Worm (Caenorhabditis elegans) whole organism, L2 larva: ENCODE measurements around the gene lgc-17.

ENCODE experiments used
- C34F6.9 ChIP-seq: fragments of 150-350 bp; optimal IDR thresholded peaks from 2 replicates; lab custom pipeline; 2014; ENCODE audit warnings: missing biosample characterization, missing genetic modification characterization
- F13H6.1 ChIP-seq: sonication (generic microtip); optimal IDR thresholded peaks from 2 replicates; lab custom pipeline; 2016; ENCODE audit warnings: missing genetic modification characterization, missing compliant biosample characterization
- R02D3.7 ChIP-seq: fragments of 150-350 bp; optimal IDR thresholded peaks from 2 replicates; lab custom pipeline; 2014; ENCODE audit warnings: missing biosample characterization, missing genetic modification characterization
- Y55F3AM.14 ChIP-seq: fragments of 200-800 bp; sonication (Bioruptor generic); optimal IDR thresholded peaks from 2 replicates; lab custom pipeline; 2018; ENCODE audit warnings: mild to moderate bottlenecking, missing genetic modification characterization, missing compliant biosample characterization
- ZK546.5 ChIP-seq: sonication (generic microtip); optimal IDR thresholded peaks from 2 replicates; lab custom pipeline; 2017; ENCODE audit warnings: missing biosample characterization, missing genetic modification characterization
- blmp-1 ChIP-seq: sonication (generic microtip); optimal IDR thresholded peaks from 2 replicates; lab custom pipeline; 2017; ENCODE audit warnings: missing genetic modification characterization, mild to moderate bottlenecking, missing compliant biosample characterization, antibody characterized with exemption, moderate library complexity; ENCODE audit not compliant: insufficient read depth
- ceh-16 ChIP-seq: fragments of 150-350 bp; optimal IDR thresholded peaks from 2 replicates; lab custom pipeline; 2014; ENCODE audit warnings: missing biosample characterization, missing genetic modification characterization
- ceh-82 ChIP-seq: fragments of 150-350 bp; optimal IDR thresholded peaks from 2 replicates; lab custom pipeline; 2014; ENCODE audit warnings: missing biosample characterization, missing genetic modification characterization
- crh-2 ChIP-seq: sonication (generic microtip); optimal IDR thresholded peaks from 2 replicates; lab custom pipeline; 2017; ENCODE audit warnings: missing biosample characterization, missing genetic modification characterization
- dmd-4 ChIP-seq: sonication (generic microtip); optimal IDR thresholded peaks from 2 replicates; lab custom pipeline; 2017; ENCODE audit warnings: missing biosample characterization, missing genetic modification characterization
- egl-27 ChIP-seq: sonication (generic microtip); optimal IDR thresholded peaks from 3 replicates; lab custom pipeline; 2017; ENCODE audit warnings: missing biosample characterization, missing genetic modification reagents, missing genetic modification characterization
- elt-1 ChIP-seq: fragments of 150-350 bp; optimal IDR thresholded peaks from 2 replicates; lab custom pipeline; 2014; ENCODE audit warnings: missing biosample characterization, missing genetic modification characterization
- elt-3 ChIP-seq: sonication (generic microtip); optimal IDR thresholded peaks from 2 replicates; lab custom pipeline; 2017; ENCODE audit warnings: missing biosample characterization, missing genetic modification characterization
- fos-1 ChIP-seq: fragments of 150-350 bp; optimal IDR thresholded peaks from 2 replicates; lab custom pipeline; 2014; ENCODE audit warnings: missing biosample characterization, missing genetic modification characterization
- gmeb-1 ChIP-seq: fragments of 150-350 bp; optimal IDR thresholded peaks from 2 replicates; lab custom pipeline; 2014; ENCODE audit warnings: missing biosample characterization, missing genetic modification characterization
- lin-11 ChIP-seq: fragments of 150-350 bp; sonication (generic microtip); optimal IDR thresholded peaks from 2 replicates; lab custom pipeline; 2014; ENCODE audit warnings: missing biosample characterization, missing genetic modification characterization, inconsistent platforms, mixed read lengths
- lin-13 ChIP-seq: fragments of 150-350 bp; optimal IDR thresholded peaks from 2 replicates; lab custom pipeline; 2014; ENCODE audit warnings: missing biosample characterization, missing genetic modification reagents, missing genetic modification characterization
- lin-39 ChIP-seq: fragments of 150-350 bp; optimal IDR thresholded peaks from 2 replicates; lab custom pipeline; 2014; ENCODE audit warnings: missing biosample characterization, missing genetic modification reagents, missing genetic modification characterization
- lsy-2 ChIP-seq, 2 experiments: fragments of 150-350 bp in 1 of 2; sonication (generic microtip) in 1 of 2; optimal IDR thresholded peaks; 2 replicates each; lab custom pipeline; 2014 to 2017; ENCODE audit warnings: missing biosample characterization in 2 of 2, missing genetic modification characterization in 2 of 2
- mab-5 ChIP-seq: fragments of 150-350 bp; optimal IDR thresholded peaks from 2 replicates; lab custom pipeline; 2014; ENCODE audit warnings: missing biosample characterization, missing genetic modification characterization
- mdl-1 ChIP-seq, 2 experiments: fragments of 150-350 bp in 1 of 2; sonication (generic microtip) in 1 of 2; optimal IDR thresholded peaks; 2 replicates each; lab custom pipeline; 2017; ENCODE audit warnings: missing biosample characterization in 2 of 2, missing genetic modification characterization in 2 of 2
- nhr-10 ChIP-seq: sonication (generic microtip); optimal IDR thresholded peaks from 2 replicates; lab custom pipeline; 2017; ENCODE audit warnings: missing biosample characterization, missing genetic modification characterization
- nhr-11 ChIP-seq: fragments of 150-350 bp; optimal IDR thresholded peaks from 2 replicates; lab custom pipeline; 2014; ENCODE audit warnings: missing biosample characterization, missing genetic modification characterization
- nhr-12 ChIP-seq: fragments of 150-350 bp; optimal IDR thresholded peaks from 2 replicates; lab custom pipeline; 2014; ENCODE audit warnings: missing biosample characterization, missing genetic modification characterization
- nhr-129 ChIP-seq: fragments of 150-350 bp; optimal IDR thresholded peaks from 2 replicates; lab custom pipeline; 2014; ENCODE audit warnings: missing biosample characterization, missing genetic modification characterization
- nhr-21 ChIP-seq: fragments of 150-350 bp; optimal IDR thresholded peaks from 2 replicates; lab custom pipeline; 2014; ENCODE audit warnings: missing biosample characterization, missing genetic modification characterization
- nhr-23 ChIP-seq: fragments of 150-350 bp; optimal IDR thresholded peaks from 2 replicates; lab custom pipeline; 2014; ENCODE audit warnings: missing biosample characterization, missing genetic modification reagents, missing genetic modification characterization
- nhr-237 ChIP-seq: fragments of 150-350 bp; optimal IDR thresholded peaks from 2 replicates; lab custom pipeline; 2014; ENCODE audit warnings: missing biosample characterization, missing genetic modification characterization
- nhr-25 ChIP-seq: fragments of 150-350 bp; sonication (generic microtip); optimal IDR thresholded peaks from 3 replicates; lab custom pipeline; 2014; ENCODE audit warnings: missing biosample characterization, missing genetic modification characterization
- nhr-77 ChIP-seq: fragments of 150-350 bp; optimal IDR thresholded peaks from 2 replicates; lab custom pipeline; 2014; ENCODE audit warnings: missing biosample characterization, missing genetic modification characterization
- peb-1 ChIP-seq: fragments of 150-350 bp; optimal IDR thresholded peaks from 2 replicates; lab custom pipeline; 2014; ENCODE audit warnings: missing biosample characterization, missing genetic modification characterization
- sem-4 ChIP-seq: fragments of 150-350 bp; optimal IDR thresholded peaks from 2 replicates; lab custom pipeline; 2014; ENCODE audit warnings: missing biosample characterization, missing genetic modification reagents, missing genetic modification characterization
- skn-1 ChIP-seq: sonication (generic microtip); optimal IDR thresholded peaks from 2 replicates; lab custom pipeline; 2017; ENCODE audit warnings: missing biosample characterization, missing genetic modification characterization
- sma-3 ChIP-seq: sonication (generic microtip); optimal IDR thresholded peaks from 2 replicates; lab custom pipeline; 2016; ENCODE audit warnings: missing genetic modification reagents, missing genetic modification characterization, missing compliant biosample characterization
- sma-9 ChIP-seq, 2 experiments: fragments of 150-350 bp in 1 of 2; sonication (generic microtip) in 1 of 2; optimal IDR thresholded peaks; 2 replicates each; lab custom pipeline; 2014 to 2016; ENCODE audit warnings: missing genetic modification characterization in 2 of 2, mild to moderate bottlenecking in 1 of 2, missing biosample characterization in 1 of 2, missing compliant biosample characterization in 1 of 2, missing genetic modification reagents in 1 of 2, moderate library complexity in 1 of 2
- snpc-4 ChIP-seq: fragments of 150-350 bp; optimal IDR thresholded peaks from 2 replicates; lab custom pipeline; 2014; ENCODE audit warnings: missing biosample characterization, missing genetic modification characterization
- unc-39 ChIP-seq: fragments of 150-350 bp; optimal IDR thresholded peaks from 2 replicates; lab custom pipeline; 2014; ENCODE audit warnings: missing biosample characterization, missing genetic modification characterization
- unc-55 ChIP-seq: fragments of 150-350 bp; sonication (generic microtip); optimal IDR thresholded peaks from 3 replicates; lab custom pipeline; 2014; ENCODE audit warnings: missing biosample characterization, missing genetic modification reagents, missing genetic modification characterization
- zag-1 ChIP-seq: fragments of 150-350 bp; optimal IDR thresholded peaks from 2 replicates; lab custom pipeline; 2014; ENCODE audit warnings: missing biosample characterization, missing genetic modification characterization
- ztf-1 ChIP-seq: fragments of 200-800 bp; sonication (Bioruptor generic); conservative IDR thresholded peaks from 2 replicates; pipeline ENCODE4 v1.3.6; 2022; ENCODE audit warnings: missing genetic modification characterization, missing compliant biosample characterization
- ztf-11 ChIP-seq: sonication (generic microtip); optimal IDR thresholded peaks from 2 replicates; lab custom pipeline; 2017; ENCODE audit warnings: missing biosample characterization, missing genetic modification characterization
- ztf-4 ChIP-seq: fragments of 150-350 bp; optimal IDR thresholded peaks from 2 replicates; lab custom pipeline; 2014; ENCODE audit warnings: missing biosample characterization, missing genetic modification characterization

Gene lgc-17

DNA sequence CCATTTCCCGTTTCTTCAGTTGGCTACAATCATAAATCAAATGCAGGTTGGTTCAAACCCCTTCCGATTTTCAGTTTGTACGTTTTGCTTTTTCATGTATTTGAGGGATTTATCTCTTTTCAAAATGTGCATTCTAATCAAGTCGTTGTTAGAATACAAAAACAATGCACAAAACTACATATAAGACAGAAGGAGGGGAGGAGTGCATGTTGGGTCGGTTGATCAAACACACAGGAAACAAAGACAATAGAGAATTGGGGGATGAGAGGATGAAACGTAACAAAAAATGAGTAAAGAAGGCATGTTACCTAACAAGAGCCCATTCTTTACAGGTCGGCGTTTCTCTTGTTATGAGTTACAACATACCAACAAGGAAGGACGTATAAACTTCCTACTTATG is 23.4 kb upstream of the lgc-17 start:
- no peak for TF ChIP-seq nhr-77 (tag; lab: Kevin White, UChicago)
- no peak for TF ChIP-seq elt-1 (tag; lab: Kevin White, UChicago)
- TF ChIP-seq crh-2, result no peak
- no peak for TF ChIP-seq unc-39 (tag; lab: Kevin White, UChicago)
- no peak for TF ChIP-seq sma-3 (GFP tag; lab: Kevin White, UChicago)
- TF ChIP-seq nhr-12 (tag; lab: Kevin White, UChicago), result no peak

DNA sequence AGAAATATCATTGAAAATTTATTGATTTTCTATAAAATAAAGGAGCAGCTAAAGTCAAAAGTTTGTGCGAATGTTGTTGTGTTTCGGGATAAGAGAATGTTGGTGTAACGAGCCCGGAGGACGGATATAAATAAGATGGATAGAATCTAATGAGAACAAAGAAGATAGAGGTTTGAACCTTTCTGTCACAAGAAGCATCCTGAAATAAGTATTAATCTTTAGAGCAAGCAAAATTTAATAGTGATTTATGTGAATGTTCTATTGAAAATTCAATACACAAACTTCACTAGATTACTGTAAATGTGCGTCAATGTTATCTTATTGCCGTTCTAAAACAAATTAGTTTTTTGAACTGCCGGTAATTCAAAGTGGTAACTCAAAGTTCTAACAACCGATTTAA is 17.7 kb upstream of the lgc-17 start, which contains the start of gene W03G11.3:
Gene W03G11.3 (minus strand): TSS at position 101 of the 400 bp plus-strand sequence.
- TF ChIP-seq ztf-1 (GFP tag; lab: Robert Waterston, UW), result no peak
- TF ChIP-seq elt-1 (tag; lab: Kevin White, UChicago), result no peak
- TF ChIP-seq nhr-129 (tag; lab: Kevin White, UChicago), result no peak
- TF ChIP-seq lin-13 (GFP tag; lab: Kevin White, UChicago), result no peak
- TF ChIP-seq unc-55 (GFP tag; lab: Kevin White, UChicago), result no peak
- no peak for TF ChIP-seq nhr-237 (tag; lab: Kevin White, UChicago)
- no peak for TF ChIP-seq sma-3 (GFP tag; lab: Kevin White, UChicago)
- no peak for TF ChIP-seq F13H6.1 (tag; lab: Kevin White, UChicago)
- TF ChIP-seq fos-1 (tag; lab: Kevin White, UChicago), result no peak
- no peak for TF ChIP-seq elt-3 (tag; lab: Kevin White, UChicago)
- no peak for TF ChIP-seq dmd-4 (tag; lab: Kevin White, UChicago)
- no peak for TF ChIP-seq nhr-21 (tag; lab: Kevin White, UChicago)
- no peak for TF ChIP-seq ZK546.5 (tag; lab: Kevin White, UChicago)
- no peak for TF ChIP-seq R02D3.7
- TF ChIP-seq nhr-10 (tag; lab: Kevin White, UChicago), result no peak
- TF ChIP-seq peb-1 (tag; lab: Kevin White, UChicago), result no peak
- TF ChIP-seq egl-27, result no peak

DNA sequence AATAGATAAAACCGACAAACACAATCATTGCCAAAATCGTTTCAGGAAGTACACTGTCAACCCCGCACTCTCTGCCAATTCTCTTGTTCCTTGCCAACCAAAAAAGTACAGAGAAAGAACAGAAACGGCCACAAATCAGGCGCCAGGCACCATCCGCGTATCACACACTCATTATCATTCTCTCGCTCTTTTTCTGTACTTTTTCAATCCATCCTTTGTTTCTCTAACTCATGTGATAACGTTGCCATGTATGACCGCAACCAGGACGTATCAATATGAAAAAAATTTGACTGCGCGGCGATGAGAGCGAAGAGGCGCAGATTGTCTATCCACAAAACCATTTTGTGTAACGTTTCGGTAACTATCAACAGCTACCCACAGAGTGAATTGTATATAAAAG is 16.8 kb upstream of the lgc-17 start, which contains the start of gene col-181:
Gene col-181 (plus strand): TSS at position 301 of the 400 bp plus-strand sequence.
- TF ChIP-seq ceh-82 (tag; lab: Kevin White, UChicago), result no peak
- TF ChIP-seq unc-39 (tag; lab: Kevin White, UChicago), result no peak
- no peak for TF ChIP-seq ztf-4 (tag; lab: Kevin White, UChicago)
- no peak for TF ChIP-seq nhr-10 (tag; lab: Kevin White, UChicago)
- TF ChIP-seq elt-1 (tag; lab: Kevin White, UChicago), result no peak
- no peak for TF ChIP-seq blmp-1 (tag; lab: Kevin White, UChicago)
- no peak for TF ChIP-seq ztf-11 (tag; lab: Kevin White, UChicago)
- no peak for TF ChIP-seq nhr-23 (tag; lab: Kevin White, UChicago)
- no peak for TF ChIP-seq skn-1 (tag; lab: Kevin White, UChicago)

DNA sequence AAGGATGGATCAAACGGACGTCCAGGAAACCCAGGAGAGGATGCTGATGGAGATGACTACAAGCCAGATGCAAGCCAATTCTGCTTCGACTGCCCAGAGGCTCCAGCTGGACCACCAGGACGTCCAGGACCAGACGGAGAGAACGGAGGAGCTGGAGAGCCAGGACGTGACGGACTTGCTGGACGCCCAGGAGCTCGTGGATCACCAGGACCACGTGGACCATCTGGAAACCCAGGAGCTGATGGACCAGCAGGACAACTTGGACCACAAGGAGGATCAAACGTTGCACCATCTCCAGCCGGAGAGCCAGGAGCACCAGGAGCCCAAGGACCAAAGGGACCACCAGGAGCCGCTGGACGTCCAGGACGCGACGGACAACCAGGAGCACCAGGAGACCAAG is 15.9 kb upstream of the lgc-17 start:
- TF ChIP-seq mab-5 (tag; lab: Kevin White, UChicago) (no peak), nhr-25 (tag; lab: Kevin White, UChicago) (no peak), elt-3 (tag; lab: Kevin White, UChicago) (no peak), ztf-11 (tag; lab: Kevin White, UChicago) (no peak)

DNA sequence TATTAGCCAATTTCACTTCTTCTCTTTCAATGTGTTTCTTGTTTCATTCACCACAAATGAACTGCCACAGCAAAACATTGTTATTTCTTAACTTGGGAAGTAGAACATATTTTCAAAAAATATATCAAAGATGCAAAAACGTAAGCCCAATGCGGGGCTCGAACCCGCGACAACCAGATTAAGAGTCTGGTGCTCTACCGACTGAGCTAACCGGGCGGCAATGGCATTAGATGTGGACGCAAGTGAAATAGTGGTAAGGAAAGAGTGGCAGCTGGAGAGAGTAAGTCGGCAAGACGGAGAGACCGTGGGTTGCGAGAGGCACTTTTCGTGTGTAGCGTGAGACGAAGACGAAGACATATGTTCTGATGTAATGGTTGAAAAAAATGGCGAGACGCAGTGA is 15.4 kb upstream of the lgc-17 start:
- peak; percentile 65 for TF ChIP-seq nhr-11 (tag; lab: Kevin White, UChicago)
- peak; percentile 2 for TF ChIP-seq snpc-4 (tag; lab: Kevin White, UChicago)
- TF ChIP-seq ceh-82 (tag; lab: Kevin White, UChicago), result peak; percentile 27
- peak; percentile 68 for TF ChIP-seq Y55F3AM.14 (GFP tag; lab: Kevin White, UChicago)
- TF ChIP-seq mdl-1 (tag; optimal IDR thresholded peaks at IDR 0.05; lab: Kevin White, UChicago), result peak in 1 of 2 experiments; percentile 42
- peak in 1 of 2 experiments; percentile 66 for TF ChIP-seq lsy-2 (tag; optimal IDR thresholded peaks at IDR 0.05; lab: Kevin White, UChicago)
- peak; percentile 39 for TF ChIP-seq lin-11
- TF ChIP-seq ceh-16, result peak; percentile 15
- TF ChIP-seq zag-1, result peak; percentile 46
- TF ChIP-seq unc-55 (GFP tag; lab: Kevin White, UChicago), result peak; percentile 77
- TF ChIP-seq sma-3 (GFP tag; lab: Kevin White, UChicago), result peak; percentile 73
- TF ChIP-seq crh-2, result peak; percentile 72
- TF ChIP-seq lin-39 (tag; lab: Kevin White, UChicago), result no peak
- TF ChIP-seq fos-1 (tag; lab: Kevin White, UChicago), result peak; percentile 66
- peak; percentile 76 for TF ChIP-seq mab-5 (tag; lab: Kevin White, UChicago)
- TF ChIP-seq nhr-129 (tag; lab: Kevin White, UChicago), result peak; percentile 92
- TF ChIP-seq sem-4 (tag; lab: Kevin White, UChicago), result peak; percentile 72
- TF ChIP-seq dmd-4 (tag; lab: Kevin White, UChicago), result no peak
- peak; percentile 46 for TF ChIP-seq nhr-12 (tag; lab: Kevin White, UChicago)
- TF ChIP-seq F13H6.1 (tag; lab: Kevin White, UChicago), result peak; percentile 77
- peak; percentile 53 for TF ChIP-seq nhr-21 (tag; lab: Kevin White, UChicago)
- no peak for TF ChIP-seq elt-1 (tag; lab: Kevin White, UChicago)
- peak; percentile 56 for TF ChIP-seq C34F6.9 (tag; lab: Kevin White, UChicago)
- peak; percentile 76 for TF ChIP-seq lin-13 (GFP tag; lab: Kevin White, UChicago)
- peak; percentile 87 for TF ChIP-seq sma-9 (GFP tag; optimal IDR thresholded peaks at IDR 0.05; lab: Kevin White, UChicago)
- no peak for TF ChIP-seq sma-9 (tag; optimal IDR thresholded peaks at IDR 0.05; lab: Kevin White, UChicago)
- no peak for TF ChIP-seq nhr-77 (tag; lab: Kevin White, UChicago)
- TF ChIP-seq egl-27, result peak; percentile 66
- no peak for TF ChIP-seq gmeb-1
